Fruit fly (Drosophila melanogaster) whole organism, prepupa: ENCODE results near the gene CG43229.

Experiments
- Blimp-1 ChIP-seq: fragments of 200-800 bp; sonication (Bioruptor generic); optimal IDR thresholded peaks from 3 replicates; lab custom pipeline; 2017; ENCODE audit warnings: missing biosample characterization, missing genetic modification characterization, mild to moderate bottlenecking, moderate library complexity, missing genetic modification reagents
- CG11762 ChIP-seq: fragments of 200-800 bp; sonication (Bioruptor generic); optimal IDR thresholded peaks from 3 replicates; lab custom pipeline; 2016; ENCODE audit warnings: missing biosample characterization, missing genetic modification characterization; ENCODE audit not compliant: insufficient read depth
- CG1621 ChIP-seq: fragments of 200-800 bp; sonication (Bioruptor generic); optimal IDR thresholded peaks from 3 replicates; lab custom pipeline; 2018; ENCODE audit warnings: missing biosample characterization, mild to moderate bottlenecking, missing genetic modification characterization
- CG16779 ChIP-seq: fragments of 200-800 bp; sonication (Bioruptor generic); optimal IDR thresholded peaks from 3 replicates; lab custom pipeline; 2017; ENCODE audit warnings: missing biosample characterization, mild to moderate bottlenecking, missing genetic modification characterization
- CG3032 ChIP-seq: fragments of 200-800 bp; optimal IDR thresholded peaks from 2 replicates; lab custom pipeline; 2019; ENCODE audit warnings: missing biosample characterization, mild to moderate bottlenecking, missing genetic modification characterization, moderate library complexity
- CG31627 ChIP-seq: fragments of 200-800 bp; sonication (Bioruptor generic); optimal IDR thresholded peaks from 3 replicates; lab custom pipeline; 2016; ENCODE audit warnings: missing biosample characterization, missing genetic modification characterization
- CG4318 ChIP-seq: fragments of 200-800 bp; sonication (Bioruptor generic); optimal IDR thresholded peaks from 3 replicates; lab custom pipeline; 2017; ENCODE audit warnings: missing biosample characterization, mild to moderate bottlenecking, missing genetic modification characterization
- CG6808 ChIP-seq: fragments of 200-800 bp; sonication (Bioruptor generic); optimal IDR thresholded peaks from 3 replicates; lab custom pipeline; 2017; ENCODE audit warnings: missing biosample characterization, missing genetic modification characterization, mild to moderate bottlenecking, moderate library complexity, missing genetic modification reagents
- CG6854 ChIP-seq: fragments of 200-800 bp; sonication (Bioruptor generic); optimal IDR thresholded peaks from 2 replicates; lab custom pipeline; 2017; ENCODE audit warnings: missing biosample characterization, mild to moderate bottlenecking, missing genetic modification characterization
- CG8119 ChIP-seq: fragments of 200-800 bp; sonication (Bioruptor generic); IDR thresholded peaks from 3 replicates; pipeline ENCODE4 v1.3.6; 2022; ENCODE audit warnings: missing biosample characterization, missing genetic modification characterization
- CG8632 ChIP-seq: fragments of 200-800 bp; sonication (Bioruptor generic); optimal IDR thresholded peaks from 3 replicates; lab custom pipeline; 2016; ENCODE audit warnings: missing biosample characterization, missing genetic modification characterization
- CG9139 ChIP-seq: fragments of 200-800 bp; sonication (Bioruptor generic); optimal IDR thresholded peaks from 3 replicates; lab custom pipeline; 2017; ENCODE audit warnings: missing biosample characterization, mild to moderate bottlenecking, missing genetic modification characterization
- Eip75B ChIP-seq: fragments of 200-800 bp; sonication (Bioruptor generic); optimal IDR thresholded peaks from 3 replicates; lab custom pipeline; 2016; ENCODE audit warnings: missing biosample characterization, missing genetic modification characterization
- Ets21C ChIP-seq: fragments of 200-800 bp; sonication (Bioruptor generic); optimal IDR thresholded peaks from 3 replicates; lab custom pipeline; 2016; ENCODE audit warnings: missing biosample characterization, missing genetic modification characterization
- Ets96B ChIP-seq: fragments of 200-800 bp; optimal IDR thresholded peaks from 2 replicates; lab custom pipeline; 2019; ENCODE audit warnings: missing biosample characterization, mild to moderate bottlenecking, missing genetic modification characterization, moderate library complexity
- Gug ChIP-seq: fragments of 200-800 bp; sonication (Bioruptor generic); IDR thresholded peaks from 2 replicates; pipeline ENCODE4 v1.3.6; 2022; ENCODE audit warnings: missing biosample characterization, missing genetic modification characterization
- Hr38 ChIP-seq: sonication (Bioruptor generic); optimal IDR thresholded peaks from 2 replicates; lab custom pipeline; 2016; ENCODE audit warnings: missing biosample characterization, missing genetic modification characterization
- Hr39 ChIP-seq: fragments of 200-800 bp; sonication (Bioruptor generic); optimal IDR thresholded peaks from 2 replicates; lab custom pipeline; 2016; ENCODE audit warnings: missing biosample characterization, missing genetic modification characterization
- Lpt ChIP-seq: fragments of 200-800 bp; sonication (Bioruptor generic); optimal IDR thresholded peaks from 3 replicates; lab custom pipeline; 2016; ENCODE audit warnings: missing biosample characterization, missing genetic modification characterization
- OdsH ChIP-seq: fragments of 200-800 bp; sonication (Bioruptor generic); optimal IDR thresholded peaks from 3 replicates; lab custom pipeline; 2016; ENCODE audit warnings: missing biosample characterization, missing genetic modification characterization
- Sox102F ChIP-seq: fragments of 200-800 bp; sonication (Bioruptor generic); optimal IDR thresholded peaks from 2 replicates; lab custom pipeline; 2016; ENCODE audit warnings: missing biosample characterization, mild to moderate bottlenecking, missing genetic modification characterization
- Sox14 ChIP-seq: fragments of 200-800 bp; sonication (Bioruptor generic); optimal IDR thresholded peaks from 3 replicates; lab custom pipeline; 2016; ENCODE audit warnings: missing biosample characterization, missing genetic modification characterization
- acj6 ChIP-seq: fragments of 200-800 bp; sonication (Bioruptor generic); optimal IDR thresholded peaks from 3 replicates; lab custom pipeline; 2016; ENCODE audit warnings: missing biosample characterization, missing genetic modification characterization
- dsx ChIP-seq: fragments of 200-800 bp; optimal IDR thresholded peaks from 3 replicates; lab custom pipeline; 2019; ENCODE audit warnings: missing biosample characterization, mild to moderate bottlenecking, missing genetic modification characterization, moderate library complexity; ENCODE audit not compliant: poor library complexity, severe bottlenecking
- eg ChIP-seq: fragments of 200-800 bp; sonication (Bioruptor generic); IDR thresholded peaks from 3 replicates; pipeline ENCODE4 v1.3.6; 2022; ENCODE audit warnings: missing biosample characterization, missing genetic modification characterization
- esn ChIP-seq: fragments of 200-800 bp; sonication (Bioruptor generic); optimal IDR thresholded peaks from 2 replicates; lab custom pipeline; 2016; ENCODE audit warnings: missing biosample characterization, mild to moderate bottlenecking, missing genetic modification characterization, moderate library complexity
- fd59A ChIP-seq: fragments of 200-800 bp; sonication (Bioruptor generic); optimal IDR thresholded peaks from 2 replicates; lab custom pipeline; 2017; ENCODE audit warnings: missing biosample characterization, mild to moderate bottlenecking, missing genetic modification characterization, missing genetic modification reagents
- fd85E ChIP-seq: fragments of 200-800 bp; sonication (Bioruptor generic); optimal IDR thresholded peaks from 3 replicates; lab custom pipeline; 2016; ENCODE audit warnings: missing biosample characterization, missing genetic modification characterization
- fkh ChIP-seq: fragments of 200-800 bp; sonication (Bioruptor generic); optimal IDR thresholded peaks from 3 replicates; lab custom pipeline; 2017; ENCODE audit warnings: missing biosample characterization, mild to moderate bottlenecking, missing genetic modification characterization, moderate library complexity
- lz ChIP-seq: fragments of 200-800 bp; sonication (Bioruptor generic); optimal IDR thresholded peaks from 3 replicates; lab custom pipeline; 2016; ENCODE audit warnings: missing biosample characterization, missing genetic modification characterization
- net ChIP-seq: fragments of 200-800 bp; sonication (Bioruptor generic); optimal IDR thresholded peaks from 3 replicates; lab custom pipeline; 2016; ENCODE audit warnings: missing biosample characterization, missing genetic modification characterization
- pdm3 ChIP-seq: fragments of 200-800 bp; sonication (Bioruptor generic); optimal IDR thresholded peaks from 3 replicates; lab custom pipeline; 2016; ENCODE audit warnings: missing biosample characterization, missing genetic modification characterization
- salr ChIP-seq, 2 experiments: fragments of 200-800 bp; sonication (Bioruptor generic); optimal IDR thresholded peaks; 3 replicates each; lab custom pipeline; 2016 to 2018; ENCODE audit warnings: missing biosample characterization in 2 of 2, missing genetic modification characterization in 2 of 2, mild to moderate bottlenecking in 1 of 2
- spab ChIP-seq: fragments of 200-800 bp; sonication (Bioruptor generic); optimal IDR thresholded peaks from 2 replicates; lab custom pipeline; 2017; ENCODE audit warnings: missing biosample characterization, mild to moderate bottlenecking, missing genetic modification characterization, missing genetic modification reagents
- ss ChIP-seq, 2 experiments: fragments of 200-800 bp; sonication (Bioruptor generic); optimal IDR thresholded peaks; 2 replicates in 1 of 2; 3 replicates in 1 of 2; lab custom pipeline; 2017 to 2018; ENCODE audit warnings: mild to moderate bottlenecking in 2 of 2, missing biosample characterization in 2 of 2, missing genetic modification characterization in 2 of 2, moderate library complexity in 1 of 2
- svp ChIP-seq: fragments of 200-800 bp; sonication (Bioruptor generic); peaks from one replicate; lab custom pipeline; 2016; ENCODE audit warnings: missing biosample characterization, missing genetic modification characterization
- topi ChIP-seq: fragments of 200-800 bp; sonication (Bioruptor generic); optimal IDR thresholded peaks from 3 replicates; lab custom pipeline; 2016; ENCODE audit warnings: missing biosample characterization, missing genetic modification characterization

The CG43229 gene

dm6 chrX:18101098-18101711 lies 37.1 kb upstream of the CG43229 start, which contains the start of gene Mvb12:
Gene Mvb12, minus strand, starts transcription at chrX:18101314.
- TF ChIP-seq pdm3 (GFP tag; lab: Kevin White, UChicago) (no peak), dsx (GFP tag; lab: Kevin White, UChicago) (peak; percentile 2), Blimp-1 (no peak), ss (GFP tag; optimal IDR thresholded peaks at IDR 0.05; lab: Kevin White, UChicago) (no peak), CG9139 (GFP tag; lab: Kevin White, UChicago) (no peak), Lpt (no peak), Hr39 (GFP tag; lab: Kevin White, UChicago) (no peak), Gug (GFP tag; lab: Robert Waterston, UW) (no peak), fd59A (GFP tag; lab: Kevin White, UChicago) (no peak), CG1621 (no peak), CG6854 (GFP tag; lab: Kevin White, UChicago) (peak; percentile 5), Sox102F (peak; percentile 24), CG3032 (tag; lab: Kevin White, UChicago) (no peak), CG8119 (GFP tag; lab: Robert Waterston, UW) (no peak), CG31627 (GFP tag; lab: Kevin White, UChicago) (no peak), fkh (peak; percentile 75), Eip75B (peak; percentile 5), fd85E (GFP tag; lab: Kevin White, UChicago) (no peak), CG4318 (GFP tag; lab: Kevin White, UChicago) (no peak), acj6 (GFP tag; lab: Kevin White, UChicago) (no peak), eg (GFP tag; lab: Robert Waterston, UW) (0 out of 3 replicates have a peak, but pooled peaks have one; percentile 36), salr (GFP tag; optimal IDR thresholded peaks at IDR 0.05; lab: Kevin White, UChicago) (no peak)

- 0 out of 3 replicates have a peak, but pooled peaks have one; percentile 14 for TF ChIP-seq eg (GFP tag; lab: Robert Waterston, UW)
- no peak for TF ChIP-seq esn (GFP tag; lab: Kevin White, UChicago)
These were observed 36.6 kb upstream of the CG43229 start, which contains the start of gene Taf8 for dm6 chrX:18101778-18102177. Gene Taf8, plus strand, starts transcription at chrX:18101970.

dm6 chrX:18103353-18103752 lies 35.0 kb upstream of the CG43229 start, which contains the start of gene CG7135:
Gene CG7135, plus strand, starts transcription at chrX:18103653.
- no peak for TF ChIP-seq fd59A (GFP tag; lab: Kevin White, UChicago)
- TF ChIP-seq CG31627 (GFP tag; lab: Kevin White, UChicago): no peak
- TF ChIP-seq, all 60 proteins: peak for 0

dm6 chrX:18106686-18107085 lies 31.7 kb upstream of the CG43229 start:
- TF ChIP-seq topi (GFP tag; lab: Kevin White, UChicago) (no peak), Ets96B (tag; lab: Kevin White, UChicago) (no peak), svp (GFP tag; lab: Kevin White, UChicago) (no peak)

- no peak for TF ChIP-seq net (GFP tag; lab: Kevin White, UChicago)
- TF ChIP-seq pdm3 (GFP tag; lab: Kevin White, UChicago): no peak
- no peak for TF ChIP-seq CG6854 (GFP tag; lab: Kevin White, UChicago)
- TF ChIP-seq CG8632 (GFP tag; lab: Kevin White, UChicago): no peak
- TF ChIP-seq OdsH: no peak
- TF ChIP-seq Eip75B: no peak
- TF ChIP-seq CG4318 (GFP tag; lab: Kevin White, UChicago): no peak
- no peak for TF ChIP-seq esn (GFP tag; lab: Kevin White, UChicago)
- no peak for TF ChIP-seq fd59A (GFP tag; lab: Kevin White, UChicago)
- TF ChIP-seq CG11762 (GFP tag; lab: Kevin White, UChicago): no peak
- TF ChIP-seq spab (GFP tag; lab: Kevin White, UChicago): no peak
- TF ChIP-seq Hr38 (GFP tag; lab: Kevin White, UChicago): no peak
- no peak for TF ChIP-seq CG16779 (tag; lab: Kevin White, UChicago)
- no peak for TF ChIP-seq lz (GFP tag; lab: Kevin White, UChicago)
- no peak for TF ChIP-seq Ets21C
- TF ChIP-seq salr (GFP tag; optimal IDR thresholded peaks at IDR 0.05; lab: Kevin White, UChicago): no peak
- no peak for TF ChIP-seq Sox14
- no peak for TF ChIP-seq fd85E (GFP tag; lab: Kevin White, UChicago)
- TF ChIP-seq Lpt: no peak
- no peak for TF ChIP-seq CG6808 (GFP tag; lab: Kevin White, UChicago)
These were observed 29.7 kb upstream of the CG43229 start for dm6 chrX:18108676-18109075.
